Worm (Caenorhabditis elegans): ENCODE results near the gene col-88.

DNA sequence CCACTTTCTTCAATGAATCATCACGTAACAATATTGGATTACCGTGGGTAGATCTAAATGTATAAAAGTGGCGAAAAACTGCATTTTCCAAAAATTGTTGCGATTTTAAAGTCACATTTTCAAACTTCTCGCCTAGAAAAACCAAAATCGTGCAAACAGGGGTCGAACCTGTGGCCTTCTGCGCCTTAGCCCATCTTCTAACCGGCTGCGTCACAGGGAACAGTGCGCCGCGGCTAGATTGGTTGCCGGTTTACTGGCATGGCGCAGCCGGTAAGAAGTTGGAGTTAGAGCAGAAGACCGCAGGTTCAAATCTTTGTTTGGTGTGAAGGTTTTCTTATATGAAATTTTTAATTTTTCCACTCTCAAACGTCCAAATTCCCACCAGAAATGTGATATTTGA, 8.2 kb downstream of the col-88 start:
- no peak for TF ChIP-seq egl-5 (tag; optimal IDR thresholded peaks at IDR 0.05)
- TF ChIP-seq nhr-237 (tag; optimal IDR thresholded peaks at IDR 0.05), result no peak
- TF ChIP-seq snpc-4 (tag; optimal IDR thresholded peaks at IDR 0.05), result no peak
- no peak for TF ChIP-seq nhr-23 (tag; optimal IDR thresholded peaks at IDR 0.05)
- TF ChIP-seq aly-2 (tag; optimal IDR thresholded peaks at IDR 0.05), result no peak
